Worm (Caenorhabditis elegans) whole organism, young adult: ENCODE measurements around the gene ceh-82.

Source experiments
- cebp-1 ChIP-seq, 2 experiments: fragments of 200-800 bp in 1 of 2; sonication (Bioruptor generic) in 1 of 2; sonication (generic microtip) in 1 of 2; IDR thresholded peaks in 1 of 2; optimal IDR thresholded peaks in 1 of 2; 2 replicates each; pipeline versions ENCODE4 v1.3.6 to Lab custom; 2017 to 2022; ENCODE audit warnings: missing compliant biosample characterization in 2 of 2, missing genetic modification characterization in 2 of 2, mild to moderate bottlenecking in 1 of 2, missing genetic modification reagents in 1 of 2, moderate library complexity in 1 of 2
- die-1 ChIP-seq: sonication (generic microtip); optimal IDR thresholded peaks from 2 replicates; lab custom pipeline; 2016; ENCODE audit warnings: missing genotype, mild to moderate bottlenecking, missing genetic modification characterization, missing compliant biosample characterization
- hlh-12 ChIP-seq: sonication (generic microtip); optimal IDR thresholded peaks from 2 replicates; lab custom pipeline; 2016; ENCODE audit warnings: missing genetic modification characterization, missing compliant biosample characterization
- hrde-1 ChIP-seq: sonication (generic microtip); optimal IDR thresholded peaks from 2 replicates; lab custom pipeline; 2016; ENCODE audit warnings: missing genetic modification characterization, mild to moderate bottlenecking, missing compliant biosample characterization, moderate library complexity, missing genotype, missing genetic modification reagents, borderline replicate concordance
- hsf-1 ChIP-seq: fragments of 200-800 bp; sonication (Bioruptor generic); IDR thresholded peaks from 2 replicates; pipeline ENCODE4 v1.3.6; 2022; ENCODE audit warnings: missing genetic modification reagents, missing genetic modification characterization, missing compliant biosample characterization
- nfya-1 ChIP-seq: sonication (generic microtip); optimal IDR thresholded peaks from 2 replicates; lab custom pipeline; 2017; ENCODE audit warnings: antibody characterized with exemption, missing compliant biosample characterization, missing genetic modification characterization, borderline replicate concordance; ENCODE audit not compliant: insufficient read depth
- nhr-80 ChIP-seq: sonication (generic microtip); optimal IDR thresholded peaks from 2 replicates; lab custom pipeline; 2016; ENCODE audit warnings: missing genetic modification characterization, missing compliant biosample characterization
- rpc-1 ChIP-seq, 2 experiments: fragments of 150-350 bp in 1 of 2; sonication (generic microtip) in 1 of 2; optimal IDR thresholded peaks; 2 replicates each; lab custom pipeline; 2014 to 2018; ENCODE audit warnings: missing biosample characterization in 1 of 2, missing genetic modification characterization in 1 of 2, missing genetic modification reagents in 1 of 2, missing genotype in 1 of 2
- unc-62 ChIP-seq: fragments of 150-350 bp; optimal IDR thresholded peaks from 2 replicates; lab custom pipeline; 2014; ENCODE audit warnings: missing biosample characterization, missing genetic modification reagents, missing genetic modification characterization
- ztf-25 ChIP-seq: fragments of 200-800 bp; sonication (Bioruptor generic); IDR thresholded peaks from 2 replicates; pipeline ENCODE4 v1.3.6; 2022; ENCODE audit warnings: missing genetic modification reagents, missing genetic modification characterization, missing compliant biosample characterization
- ztf-6 ChIP-seq: fragments of 200-800 bp; sonication (Bioruptor generic); IDR thresholded peaks from 2 replicates; pipeline ENCODE4 v1.3.6; 2022; ENCODE audit warnings: missing genetic modification reagents, missing genetic modification characterization, missing compliant biosample characterization

DNA sequence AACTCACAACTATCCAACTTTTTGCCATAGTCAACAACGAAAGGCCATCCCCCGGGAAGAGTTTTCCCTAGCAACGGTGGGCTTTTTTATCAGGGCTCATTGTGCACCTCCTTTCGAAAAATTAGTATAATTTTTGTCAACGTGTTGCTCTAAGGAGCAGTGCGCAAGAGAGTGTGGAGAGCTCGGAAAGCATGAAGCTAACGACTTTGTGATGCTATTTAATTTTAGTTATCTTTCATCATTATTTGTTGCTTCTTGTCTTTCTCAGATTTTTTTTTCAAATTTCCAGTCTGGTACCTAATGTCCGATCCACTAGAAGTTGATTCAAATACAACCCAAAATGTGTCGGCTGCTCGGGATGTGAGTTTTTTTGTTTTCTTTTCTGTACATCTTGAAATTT, 1.9 kb upstream of the ceh-82 start, which contains the start of gene ceh-81:
- no peak for TF ChIP-seq die-1 (tag; lab: Kevin White, UChicago)
- TF ChIP-seq hsf-1 = no peak
- no peak for TF ChIP-seq unc-62
- no peak for TF ChIP-seq hrde-1 (tag; lab: Kevin White, UChicago)
- TF ChIP-seq hlh-12 = no peak
- TF ChIP-seq nhr-80 (tag; lab: Kevin White, UChicago) = no peak
- TF ChIP-seq ztf-25 (GFP tag; lab: Robert Waterston, UW) = no peak
- no peak for TF ChIP-seq rpc-1 (optimal IDR thresholded peaks at IDR 0.05; lab: Kevin White, UChicago)
- TF ChIP-seq rpc-1 (tag; optimal IDR thresholded peaks at IDR 0.05; lab: Kevin White, UChicago) = no peak
- no peak for TF ChIP-seq nfya-1 (tag; lab: Kevin White, UChicago)
- TF ChIP-seq cebp-1 (GFP tag; IDR thresholded peaks at IDR 0.05; lab: Robert Waterston, UW) = no peak
- TF ChIP-seq cebp-1 (tag; optimal IDR thresholded peaks at IDR 0.05; lab: Kevin White, UChicago) = no peak
- no peak for TF ChIP-seq ztf-6 (GFP tag; lab: Robert Waterston, UW)
